Worm (Caenorhabditis elegans): ENCODE measurements around the gene F10E7.1.

DNA sequence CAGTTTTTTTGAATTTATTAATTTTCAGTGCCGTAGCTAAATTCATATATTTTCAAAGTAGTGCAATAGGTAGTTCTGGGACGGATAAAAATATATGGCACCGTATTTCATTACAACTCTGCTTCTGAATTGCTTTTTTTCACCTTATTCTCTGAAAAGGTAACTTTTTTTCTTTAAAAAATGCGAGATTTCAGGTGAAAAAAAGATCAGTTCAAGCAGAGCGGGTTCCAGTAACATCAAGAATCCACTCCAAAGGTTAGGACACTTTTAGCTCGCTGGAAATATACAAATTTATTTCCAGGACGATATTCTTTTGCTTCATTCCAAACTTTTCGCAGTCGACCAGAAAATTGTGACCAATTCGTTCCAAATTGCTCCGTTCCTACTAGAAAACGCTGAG lies 21.5 kb downstream of the F10E7.1 start, which contains the start of gene T07F8.1:
- TF ChIP-seq nhr-23 (tag; optimal IDR thresholded peaks at IDR 0.05) (no peak), ceh-16 (tag; optimal IDR thresholded peaks at IDR 0.05) (no peak), unc-62 (GFP tag; optimal IDR thresholded peaks at IDR 0.05) (no peak), pqm-1 (tag; optimal IDR thresholded peaks at IDR 0.05) (no peak), nfya-1 (tag; optimal IDR thresholded peaks at IDR 0.05; ENCODE audit: insufficient read depth) (no peak)

Data from whole organism, L3 larva.